Fruit fly (Drosophila melanogaster) whole organism, embryonic: Measurements from ENCODE around the gene CAH7.

Experiments
- Aef1 ChIP-seq: fragments of 200-800 bp; sonication (Bioruptor generic); IDR thresholded peaks from 3 replicates; pipeline ENCODE4 v1.3.6; 2022; ENCODE audit warnings: missing biosample characterization, missing genetic modification characterization
- B-H2 ChIP-seq: fragments of 200-800 bp; sonication (Bioruptor generic); optimal IDR thresholded peaks from 2 replicates; lab custom pipeline; 2018; ENCODE audit warnings: missing biosample characterization, mild to moderate bottlenecking, missing genetic modification characterization
- CG10462 ChIP-seq: fragments of 200-800 bp; sonication (Bioruptor generic); optimal IDR thresholded peaks from 2 replicates; lab custom pipeline; 2016; ENCODE audit warnings: missing biosample characterization, missing genetic modification characterization
- CG10543 ChIP-seq: fragments of 200-800 bp; sonication (Bioruptor generic); optimal IDR thresholded peaks from 3 replicates; lab custom pipeline; 2017; ENCODE audit warnings: missing biosample characterization, mild to moderate bottlenecking, missing genetic modification characterization, moderate library complexity
- CG11093 ChIP-seq: fragments of 200-800 bp; sonication (Bioruptor generic); IDR thresholded peaks from 3 replicates; pipeline ENCODE4 v1.3.6; 2022; ENCODE audit warnings: missing biosample characterization, missing genetic modification characterization
- CG12299 ChIP-seq: fragments of 200-800 bp; sonication (Bioruptor generic); optimal IDR thresholded peaks from 2 replicates; lab custom pipeline; 2018; ENCODE audit warnings: missing biosample characterization, mild to moderate bottlenecking, missing genetic modification characterization
- CG17359 ChIP-seq: fragments of 200-800 bp; sonication (Bioruptor generic); optimal IDR thresholded peaks from 3 replicates; lab custom pipeline; 2018; ENCODE audit warnings: missing biosample characterization, mild to moderate bottlenecking, missing genetic modification characterization, moderate library complexity
- CG17802 ChIP-seq: fragments of 200-800 bp; sonication (Bioruptor generic); optimal IDR thresholded peaks from 2 replicates; lab custom pipeline; 2018; ENCODE audit warnings: missing biosample characterization, mild to moderate bottlenecking, missing genetic modification characterization, moderate library complexity
- CG17829 ChIP-seq: fragments of 200-800 bp; optimal IDR thresholded peaks from 2 replicates; lab custom pipeline; 2019; ENCODE audit warnings: missing biosample characterization, mild to moderate bottlenecking, missing genetic modification characterization, moderate library complexity
- CG17912 ChIP-seq: fragments of 200-800 bp; sonication (Bioruptor generic); optimal IDR thresholded peaks from 2 replicates; lab custom pipeline; 2018; ENCODE audit warnings: missing biosample characterization, mild to moderate bottlenecking, missing genetic modification characterization
- CG31441 ChIP-seq: fragments of 200-800 bp; sonication (Bioruptor generic); IDR thresholded peaks from 2 replicates; pipeline ENCODE4 v1.3.6; 2022; ENCODE audit warnings: missing biosample characterization, missing genetic modification characterization
- CG3163 ChIP-seq: fragments of 200-800 bp; sonication (Bioruptor generic); optimal IDR thresholded peaks from 3 replicates; lab custom pipeline; 2016; ENCODE audit warnings: missing biosample characterization, missing genetic modification characterization
- CG4404 ChIP-seq: fragments of 200-800 bp; sonication (Bioruptor generic); IDR thresholded peaks from 2 replicates; pipeline ENCODE4 v1.3.6; 2022; ENCODE audit warnings: missing biosample characterization, missing genetic modification characterization
- CG6175 ChIP-seq: fragments of 200-800 bp; sonication (Bioruptor generic); IDR thresholded peaks from 3 replicates; pipeline ENCODE4 v1.3.6; 2022; ENCODE audit warnings: missing biosample characterization, missing genetic modification characterization
- CG6689 ChIP-seq: fragments of 200-800 bp; sonication (Bioruptor generic); IDR thresholded peaks from 2 replicates; pipeline ENCODE4 v1.3.6; 2022; ENCODE audit warnings: missing biosample characterization, missing genetic modification characterization
- CG7556 ChIP-seq: fragments of 200-800 bp; sonication (Bioruptor generic); optimal IDR thresholded peaks from 2 replicates; lab custom pipeline; 2017; ENCODE audit warnings: missing biosample characterization, mild to moderate bottlenecking, missing genetic modification characterization
- CG8089 ChIP-seq: fragments of 200-800 bp; sonication (Bioruptor generic); optimal IDR thresholded peaks from 3 replicates; lab custom pipeline; 2016; ENCODE audit warnings: missing biosample characterization, missing genetic modification characterization
- CG8290 ChIP-seq, 3 experiments: fragments of 200-800 bp; sonication (Bioruptor generic); optimal IDR thresholded peaks; 2 replicates each; lab custom pipeline; 2016 to 2019; ENCODE audit warnings: missing biosample characterization in 3 of 3, missing genetic modification characterization in 3 of 3, mild to moderate bottlenecking in 2 of 3, moderate library complexity in 1 of 3
- CG9609 ChIP-seq: fragments of 200-800 bp; sonication (Bioruptor generic); optimal IDR thresholded peaks from 3 replicates; lab custom pipeline; 2016; ENCODE audit warnings: missing biosample characterization, missing genetic modification characterization
- D19A ChIP-seq: fragments of 200-800 bp; optimal IDR thresholded peaks from 3 replicates; lab custom pipeline; 2019; ENCODE audit warnings: missing biosample characterization, mild to moderate bottlenecking, missing genetic modification characterization, moderate library complexity
- Dp ChIP-seq: fragments of 200-800 bp; sonication (Bioruptor generic); optimal IDR thresholded peaks from 2 replicates; lab custom pipeline; 2018; ENCODE audit warnings: missing biosample characterization, mild to moderate bottlenecking, missing genetic modification characterization, moderate library complexity
- Dref ChIP-seq: fragments of 200-800 bp; sonication (Bioruptor generic); IDR thresholded peaks from 2 replicates; pipeline ENCODE4 v1.3.6; 2022; ENCODE audit warnings: missing biosample characterization, missing genetic modification characterization
- GATAe ChIP-seq: fragments of 200-800 bp; sonication (Bioruptor generic); conservative IDR thresholded peaks from 2 replicates; pipeline ENCODE4 v1.3.6; 2022; ENCODE audit warnings: missing biosample characterization, missing genetic modification characterization
- HLH4C ChIP-seq: fragments of 200-800 bp; sonication (Bioruptor generic); IDR thresholded peaks from 3 replicates; pipeline ENCODE4 v1.3.6; 2022; ENCODE audit warnings: missing biosample characterization, missing genetic modification characterization; ENCODE audit not compliant: partially characterized antibody
- Hr51 ChIP-seq, 2 experiments: fragments of 200-800 bp; sonication (Bioruptor generic); optimal IDR thresholded peaks; 2 replicates in 1 of 2; 3 replicates in 1 of 2; lab custom pipeline; 2016 to 2018; ENCODE audit warnings: missing biosample characterization in 2 of 2, missing genetic modification characterization in 2 of 2, mild to moderate bottlenecking in 1 of 2, moderate library complexity in 1 of 2
- Jarid2 ChIP-seq: fragments of 200-800 bp; sonication (Bioruptor generic); optimal IDR thresholded peaks from 3 replicates; lab custom pipeline; 2017; ENCODE audit warnings: mild to moderate bottlenecking, missing biosample characterization, missing genetic modification reagents, missing genetic modification characterization
- NfI ChIP-seq: fragments of 200-800 bp; sonication (Bioruptor generic); optimal IDR thresholded peaks from 3 replicates; lab custom pipeline; 2018; ENCODE audit warnings: missing biosample characterization, mild to moderate bottlenecking, missing genetic modification characterization, moderate library complexity
- Opbp ChIP-seq: fragments of 200-800 bp; sonication (Bioruptor generic); IDR thresholded peaks from 3 replicates; pipeline ENCODE4 v1.3.6; 2022; ENCODE audit warnings: missing biosample characterization, missing genetic modification characterization; ENCODE audit not compliant: partially characterized antibody
- TFAM ChIP-seq: fragments of 200-800 bp; sonication (Bioruptor generic); optimal IDR thresholded peaks from 2 replicates; lab custom pipeline; 2017; ENCODE audit warnings: missing biosample characterization, missing genetic modification characterization, inconsistent platforms
- Xbp1 ChIP-seq: fragments of 200-800 bp; sonication (Bioruptor generic); optimal IDR thresholded peaks from 3 replicates; lab custom pipeline; 2016; ENCODE audit warnings: missing biosample characterization, mild to moderate bottlenecking, missing genetic modification characterization
- amos ChIP-seq: fragments of 200-800 bp; sonication (Bioruptor generic); IDR thresholded peaks from 2 replicates; pipeline ENCODE4 v1.3.6; 2022; ENCODE audit warnings: missing biosample characterization, missing genetic modification characterization; ENCODE audit not compliant: partially characterized antibody
- aop ChIP-seq: fragments of 200-800 bp; sonication (Bioruptor generic); IDR thresholded peaks from 2 replicates; pipeline ENCODE4 v1.3.6; 2022; ENCODE audit warnings: missing biosample characterization, missing genetic modification characterization
- chinmo ChIP-seq: fragments of 200-800 bp; sonication (Bioruptor generic); IDR thresholded peaks from 4 replicates; pipeline ENCODE4 v1.3.6; 2022; ENCODE audit warnings: missing biosample characterization, missing genetic modification characterization; ENCODE audit not compliant: partially characterized antibody
- crc ChIP-seq: fragments of 200-800 bp; sonication (Bioruptor generic); optimal IDR thresholded peaks from 2 replicates; lab custom pipeline; 2016; ENCODE audit warnings: missing biosample characterization, missing genetic modification characterization
- dan ChIP-seq: fragments of 200-800 bp; sonication (Bioruptor generic); IDR thresholded peaks from 2 replicates; pipeline ENCODE4 v1.3.6; 2022; ENCODE audit warnings: missing biosample characterization, missing genetic modification characterization
- dati ChIP-seq: fragments of 200-800 bp; sonication (Bioruptor generic); IDR thresholded peaks from 2 replicates; pipeline ENCODE4 v1.3.6; 2022; ENCODE audit warnings: missing biosample characterization, missing genetic modification characterization
- ems ChIP-seq: fragments of 200-800 bp; sonication (Bioruptor generic); optimal IDR thresholded peaks from 3 replicates; lab custom pipeline; 2016; ENCODE audit warnings: missing biosample characterization, missing genetic modification characterization
- fd102C ChIP-seq: fragments of 200-800 bp; sonication (Bioruptor generic); optimal IDR thresholded peaks from 2 replicates; lab custom pipeline; 2018; ENCODE audit warnings: missing biosample characterization, mild to moderate bottlenecking, missing genetic modification characterization, moderate library complexity
- gem ChIP-seq: fragments of 200-800 bp; sonication (Bioruptor generic); optimal IDR thresholded peaks from 2 replicates; lab custom pipeline; 2019; ENCODE audit warnings: missing biosample characterization, mild to moderate bottlenecking, missing genetic modification characterization, moderate library complexity
- hb ChIP-seq: fragments of 200-800 bp; sonication (Bioruptor generic); IDR thresholded peaks from 3 replicates; pipeline ENCODE4 v1.3.6; 2022; ENCODE audit warnings: missing biosample characterization, missing genetic modification characterization; ENCODE audit not compliant: partially characterized antibody
- kay ChIP-seq: fragments of 200-800 bp; sonication (Bioruptor generic); optimal IDR thresholded peaks from 2 replicates; lab custom pipeline; 2016; ENCODE audit warnings: missing biosample characterization, missing genetic modification characterization
- lilli ChIP-seq: fragments of 200-800 bp; sonication (Bioruptor generic); optimal IDR thresholded peaks from 3 replicates; lab custom pipeline; 2016; ENCODE audit warnings: missing biosample characterization, missing genetic modification characterization
- nerfin-2 ChIP-seq: fragments of 200-800 bp; sonication (Bioruptor generic); IDR thresholded peaks from 2 replicates; pipeline ENCODE4 v1.3.6; 2022; ENCODE audit warnings: missing biosample characterization, missing genetic modification characterization; ENCODE audit not compliant: partially characterized antibody
- pfk ChIP-seq: fragments of 200-800 bp; sonication (Bioruptor generic); optimal IDR thresholded peaks from 2 replicates; lab custom pipeline; 2018; ENCODE audit warnings: missing biosample characterization, mild to moderate bottlenecking, missing genetic modification characterization, moderate library complexity
- scrt ChIP-seq: fragments of 200-800 bp; sonication (Bioruptor generic); optimal IDR thresholded peaks from 2 replicates; lab custom pipeline; 2018; ENCODE audit warnings: missing biosample characterization, mild to moderate bottlenecking, missing genetic modification characterization, moderate library complexity
- sens ChIP-seq: fragments of 200-800 bp; sonication (Bioruptor generic); peaks from one replicate; lab custom pipeline; 2016; ENCODE audit warnings: missing biosample characterization, missing genetic modification characterization
- slou ChIP-seq: fragments of 200-800 bp; sonication (Bioruptor generic); optimal IDR thresholded peaks from 3 replicates; lab custom pipeline; 2016; ENCODE audit warnings: missing biosample characterization, missing genetic modification characterization
- stwl ChIP-seq: fragments of 200-800 bp; sonication (Bioruptor generic); optimal IDR thresholded peaks from 3 replicates; lab custom pipeline; 2018; ENCODE audit warnings: missing biosample characterization, mild to moderate bottlenecking, missing genetic modification characterization, moderate library complexity
- unc-4 ChIP-seq: fragments of 200-800 bp; sonication (Bioruptor generic); IDR thresholded peaks from 2 replicates; pipeline ENCODE4 v1.3.6; 2022; ENCODE audit warnings: missing biosample characterization, missing genetic modification characterization; ENCODE audit not compliant: partially characterized antibody

The CAH7 gene

dm6 chr3R:10109938-10110337 is 2.1 kb upstream of the CAH7 start, which contains the start of gene Fmr1:
Fmr1 (minus strand) TSS chr3R:10110121.
- peak; percentile 42; the same call in 1 of the 2 replicates for TF ChIP-seq Dref (GFP tag; lab: Robert Waterston, UW)
- peak; percentile 64 for TF ChIP-seq CG9609 (GFP tag; lab: Kevin White, UChicago)
- no peak for TF ChIP-seq hb
- no peak for TF ChIP-seq Jarid2
- no peak for TF ChIP-seq CG6175 (GFP tag; lab: Robert Waterston, UW)
- TF ChIP-seq CG8089 (GFP tag; lab: Kevin White, UChicago): peak; percentile 45
- TF ChIP-seq CG12299 (tag; lab: Kevin White, UChicago): peak; percentile 42
- peak; percentile 39; the same call in 1 of the 2 replicates for TF ChIP-seq CG31441
- peak; percentile 52 for TF ChIP-seq CG8290 (GFP tag; optimal IDR thresholded peaks at IDR 0.05; lab: Kevin White, UChicago)
- peak in 1 of 2 experiments; percentile 80 for TF ChIP-seq CG8290 (tag; optimal IDR thresholded peaks at IDR 0.05; lab: Kevin White, UChicago)
- TF ChIP-seq D19A (tag; lab: Kevin White, UChicago): no peak
- no peak for TF ChIP-seq TFAM (GFP tag; lab: Kevin White, UChicago)
- TF ChIP-seq Xbp1 (GFP tag; lab: Kevin White, UChicago): peak; percentile 63
- TF ChIP-seq HLH4C (GFP tag; lab: Robert Waterston, UW): no peak
- peak; percentile 27 for TF ChIP-seq ems (GFP tag; lab: Kevin White, UChicago)
- TF ChIP-seq CG11093: no peak
- TF ChIP-seq GATAe (GFP tag; lab: Robert Waterston, UW): no peak
- no peak for TF ChIP-seq dati
- peak; percentile 83 for TF ChIP-seq sens (GFP tag; lab: Kevin White, UChicago)
- TF ChIP-seq lilli: peak; percentile 71
- TF ChIP-seq CG4404 (GFP tag; lab: Robert Waterston, UW): no peak
- TF ChIP-seq slou: no peak
- peak; percentile 67 for TF ChIP-seq NfI (GFP tag; lab: Kevin White, UChicago)
- TF ChIP-seq CG3163 (GFP tag; lab: Kevin White, UChicago): peak; percentile 41
- peak; percentile 61 for TF ChIP-seq CG17829
- no peak for TF ChIP-seq CG17802 (tag; lab: Kevin White, UChicago)
- TF ChIP-seq scrt (GFP tag; lab: Kevin White, UChicago): no peak
- peak; percentile 19 for TF ChIP-seq B-H2
- peak; percentile 1 for TF ChIP-seq CG10462 (GFP tag; lab: Kevin White, UChicago)
- peak; percentile 11 to 53 for TF ChIP-seq Hr51 (GFP tag; optimal IDR thresholded peaks at IDR 0.05; lab: Kevin White, UChicago)
- TF ChIP-seq Aef1 (GFP tag; lab: Robert Waterston, UW): peak; percentile 55
- no peak for TF ChIP-seq aop (GFP tag; lab: Robert Waterston, UW)
- TF ChIP-seq kay: peak; percentile 56
- TF ChIP-seq gem (tag; lab: Kevin White, UChicago): peak; percentile 51
- TF ChIP-seq nerfin-2 (GFP tag; lab: Robert Waterston, UW): no peak
- 0 out of 2 replicates have a peak, but pooled peaks have one; percentile 38 for TF ChIP-seq amos (GFP tag; lab: Robert Waterston, UW)
- TF ChIP-seq pfk: no peak
- peak; percentile 33 for TF ChIP-seq crc (GFP tag; lab: Kevin White, UChicago)
- no peak for TF ChIP-seq fd102C (GFP tag; lab: Kevin White, UChicago)
- TF ChIP-seq CG6689 (GFP tag; lab: Robert Waterston, UW): peak; percentile 50; the same call in 1 of the 2 replicates
- no peak for TF ChIP-seq CG7556 (GFP tag; lab: Kevin White, UChicago)
- no peak for TF ChIP-seq chinmo
- TF ChIP-seq Opbp (GFP tag; lab: Robert Waterston, UW): peak; percentile 15; the same call in 1 of the 3 replicates
- TF ChIP-seq CG10543 (GFP tag; lab: Kevin White, UChicago): peak; percentile 44
- TF ChIP-seq CG17912 (GFP tag; lab: Kevin White, UChicago): no peak
- TF ChIP-seq Dp (GFP tag; lab: Kevin White, UChicago): peak; percentile 99
- TF ChIP-seq stwl (tag; lab: Kevin White, UChicago): peak; percentile 83
- no peak for TF ChIP-seq CG17359 (tag; lab: Kevin White, UChicago)
- no peak for TF ChIP-seq dan (GFP tag; lab: Robert Waterston, UW)
- TF ChIP-seq unc-4 (GFP tag; lab: Robert Waterston, UW): no peak
